Worm (Caenorhabditis elegans) whole organism, mixed stage, embryonic: ENCODE measurements around the gene abcx-1.
A peak's percentile ranks its signal among the peaks of the same experiment; 100 is the strongest.

Experiments
- M03D4.4 ChIP-seq: sonication (generic microtip); optimal IDR thresholded peaks from 2 replicates; lab custom pipeline; 2017; ENCODE audit warnings: mild to moderate bottlenecking, missing genetic modification characterization, missing compliant biosample characterization
- bed-3 ChIP-seq: fragments of 200-800 bp; sonication (Bioruptor generic); optimal IDR thresholded peaks from 3 replicates; lab custom pipeline; 2018; ENCODE audit warnings: mild to moderate bottlenecking, missing genetic modification characterization, moderate library complexity, missing compliant biosample characterization
- blmp-1 ChIP-seq: fragments of 150-350 bp; optimal IDR thresholded peaks from 2 replicates; lab custom pipeline; 2014; ENCODE audit warnings: missing biosample characterization, missing genetic modification characterization
- ceh-39 ChIP-seq: fragments of 150-350 bp; optimal IDR thresholded peaks from 2 replicates; lab custom pipeline; 2014; ENCODE audit warnings: missing biosample characterization, missing genetic modification characterization
- ceh-43 ChIP-seq: fragments of 200-800 bp; sonication (Bioruptor generic); optimal IDR thresholded peaks from 2 replicates; lab custom pipeline; 2018; ENCODE audit warnings: mild to moderate bottlenecking, missing genetic modification characterization, moderate library complexity, missing compliant biosample characterization
- ceh-83 ChIP-seq: fragments of 200-800 bp; sonication (Bioruptor generic); optimal IDR thresholded peaks from 2 replicates; lab custom pipeline; 2018; ENCODE audit warnings: mild to moderate bottlenecking, missing genetic modification characterization, missing compliant biosample characterization
- ces-1 ChIP-seq: fragments of 150-350 bp; optimal IDR thresholded peaks from 2 replicates; lab custom pipeline; 2014; ENCODE audit warnings: missing biosample characterization, missing genetic modification reagents, missing genetic modification characterization
- cnd-1 ChIP-seq: fragments of 200-800 bp; sonication (Bioruptor generic); optimal IDR thresholded peaks from 2 replicates; lab custom pipeline; 2018; ENCODE audit warnings: mild to moderate bottlenecking, missing genetic modification characterization, missing compliant biosample characterization
- drap-1 ChIP-seq: fragments of 200-800 bp; sonication (Bioruptor generic); optimal IDR thresholded peaks from 3 replicates; lab custom pipeline; 2018; ENCODE audit warnings: mild to moderate bottlenecking, missing genetic modification characterization, missing compliant biosample characterization
- elt-1 ChIP-seq: sonication (generic microtip); optimal IDR thresholded peaks from 2 replicates; lab custom pipeline; 2017; ENCODE audit warnings: missing genetic modification characterization, mild to moderate bottlenecking, missing compliant biosample characterization, antibody characterized with exemption, moderate library complexity, borderline replicate concordance; ENCODE audit not compliant: insufficient read depth
- elt-3 ChIP-seq: fragments of 150-350 bp; optimal IDR thresholded peaks from 2 replicates; lab custom pipeline; 2014; ENCODE audit warnings: missing biosample characterization, missing genetic modification characterization
- ham-2 ChIP-seq: fragments of 200-800 bp; sonication (Bioruptor generic); optimal IDR thresholded peaks from 2 replicates; lab custom pipeline; 2018; ENCODE audit warnings: mild to moderate bottlenecking, missing genetic modification characterization, missing compliant biosample characterization
- hlh-1 ChIP-seq: fragments of 150-350 bp; optimal IDR thresholded peaks from 2 replicates; lab custom pipeline; 2014; ENCODE audit warnings: missing biosample characterization, missing genetic modification reagents, missing genetic modification characterization
- lin-13 ChIP-seq: fragments of 150-350 bp; optimal IDR thresholded peaks from 2 replicates; lab custom pipeline; 2014; ENCODE audit warnings: missing biosample characterization, missing genetic modification characterization
- lin-32 ChIP-seq: fragments of 200-800 bp; sonication (Bioruptor generic); optimal IDR thresholded peaks from 2 replicates; lab custom pipeline; 2018; ENCODE audit warnings: mild to moderate bottlenecking, missing genetic modification characterization, missing compliant biosample characterization
- lsy-2 ChIP-seq: fragments of 150-350 bp; optimal IDR thresholded peaks from 2 replicates; lab custom pipeline; 2014; ENCODE audit warnings: missing biosample characterization, missing genetic modification characterization
- mep-1 ChIP-seq: fragments of 150-350 bp; optimal IDR thresholded peaks from 2 replicates; lab custom pipeline; 2017; ENCODE audit warnings: missing biosample characterization, missing genetic modification reagents, missing genetic modification characterization, inconsistent platforms
- mls-2 ChIP-seq: sonication (generic microtip); optimal IDR thresholded peaks from 2 replicates; lab custom pipeline; 2016; ENCODE audit warnings: mild to moderate bottlenecking, missing genetic modification characterization, moderate library complexity, missing compliant biosample characterization
- nhr-12 ChIP-seq: fragments of 150-350 bp; optimal IDR thresholded peaks from 2 replicates; lab custom pipeline; 2014; ENCODE audit warnings: missing biosample characterization, missing genetic modification characterization
- nhr-2 ChIP-seq: fragments of 150-350 bp; optimal IDR thresholded peaks from 2 replicates; lab custom pipeline; 2014; ENCODE audit warnings: missing biosample characterization, missing genetic modification characterization
- nhr-237 ChIP-seq: fragments of 150-350 bp; optimal IDR thresholded peaks from 2 replicates; lab custom pipeline; 2014; ENCODE audit warnings: missing biosample characterization, missing genetic modification characterization
- nhr-28 ChIP-seq: fragments of 150-350 bp; optimal IDR thresholded peaks from 2 replicates; lab custom pipeline; 2014; ENCODE audit warnings: missing biosample characterization, missing genetic modification characterization
- nhr-76 ChIP-seq: sonication (generic microtip); optimal IDR thresholded peaks from 2 replicates; lab custom pipeline; 2017; ENCODE audit warnings: missing biosample characterization, missing genetic modification characterization
- pha-4 ChIP-seq: fragments of 150-350 bp; optimal IDR thresholded peaks from 2 replicates; lab custom pipeline; 2018; ENCODE audit warnings: missing biosample characterization, missing genetic modification reagents, missing genetic modification characterization
- sem-2 ChIP-seq: fragments of 200-800 bp; sonication (Bioruptor generic); optimal IDR thresholded peaks from 2 replicates; lab custom pipeline; 2018; ENCODE audit warnings: mild to moderate bottlenecking, missing genetic modification characterization, missing compliant biosample characterization
- snpc-4 ChIP-seq: fragments of 150-350 bp; optimal IDR thresholded peaks from 2 replicates; lab custom pipeline; 2014; ENCODE audit warnings: missing biosample characterization, missing genetic modification characterization
- tbx-8 ChIP-seq: fragments of 200-800 bp; sonication (Bioruptor generic); optimal IDR thresholded peaks from 2 replicates; lab custom pipeline; 2018; ENCODE audit warnings: mild to moderate bottlenecking, missing genetic modification characterization, moderate library complexity, missing compliant biosample characterization
- unc-120 ChIP-seq: sonication (generic microtip); optimal IDR thresholded peaks from 2 replicates; lab custom pipeline; 2017; ENCODE audit warnings: missing genetic modification characterization, missing compliant biosample characterization; ENCODE audit not compliant: poor library complexity, severe bottlenecking
- unc-39 ChIP-seq: fragments of 150-350 bp; optimal IDR thresholded peaks from 2 replicates; lab custom pipeline; 2014; ENCODE audit warnings: missing biosample characterization, missing genetic modification characterization
- unc-62 ChIP-seq: fragments of 150-350 bp; optimal IDR thresholded peaks from 2 replicates; lab custom pipeline; 2014; ENCODE audit warnings: missing biosample characterization, missing genetic modification reagents, missing genetic modification characterization
- zip-8 ChIP-seq: fragments of 150-350 bp; optimal IDR thresholded peaks from 2 replicates; lab custom pipeline; 2014; ENCODE audit warnings: missing biosample characterization, missing genetic modification characterization
- ztf-11 ChIP-seq: fragments of 150-350 bp; optimal IDR thresholded peaks from 2 replicates; lab custom pipeline; 2014; ENCODE audit warnings: missing biosample characterization, missing genetic modification characterization

The abcx-1 gene

ce11 chrII:6544842-6545410 lies 13.0 kb downstream of the abcx-1 start, which contains the start of gene lron-15:
Gene lron-15 (minus strand): TSS chrII:6544892.
- TF ChIP-seq unc-120 (tag; lab: Kevin White, UChicago) (peak; percentile 46), unc-62 (peak; percentile 85), zip-8 (no peak), hlh-1 (tag; lab: Kevin White, UChicago) (peak; percentile 92)

ce11 chrII:6554677-6555076 lies 22.7 kb downstream of the abcx-1 start, which contains the start of gene wrn-1:
Gene wrn-1 (plus strand): TSS chrII:6554977.
- TF ChIP-seq ham-2 (GFP tag; lab: Kevin White, UChicago) (no peak), sem-2 (no peak), mls-2 (tag; lab: Kevin White, UChicago) (no peak), lin-13 (tag; lab: Kevin White, UChicago) (no peak), unc-39 (tag; lab: Kevin White, UChicago) (no peak), hlh-1 (tag; lab: Kevin White, UChicago) (no peak), cnd-1 (no peak), nhr-2 (tag; lab: Kevin White, UChicago) (no peak), ztf-11 (no peak), drap-1 (GFP tag; lab: Kevin White, UChicago) (no peak)

- TF ChIP-seq M03D4.4 (tag; lab: Kevin White, UChicago) (no peak), bed-3 (no peak), unc-39 (tag; lab: Kevin White, UChicago) (no peak), unc-62 (no peak), unc-120 (tag; lab: Kevin White, UChicago) (no peak), blmp-1 (no peak)
Observed at ce11 chrII:6558887-6559286, 26.9 kb downstream of the abcx-1 start.

- TF ChIP-seq zip-8 (no peak), nhr-237 (tag; lab: Kevin White, UChicago) (no peak), nhr-2 (tag; lab: Kevin White, UChicago) (no peak), unc-120 (tag; lab: Kevin White, UChicago) (no peak), nhr-28 (no peak), sem-2 (no peak), unc-39 (tag; lab: Kevin White, UChicago) (no peak), ceh-39 (tag; lab: Kevin White, UChicago) (no peak), ceh-83 (no peak), M03D4.4 (tag; lab: Kevin White, UChicago) (no peak), drap-1 (GFP tag; lab: Kevin White, UChicago) (no peak), blmp-1 (no peak), nhr-12 (tag; lab: Kevin White, UChicago) (no peak), tbx-8 (no peak), elt-3 (tag; lab: Kevin White, UChicago) (no peak), hlh-1 (tag; lab: Kevin White, UChicago) (no peak), lsy-2 (tag; lab: Kevin White, UChicago) (no peak), elt-1 (no peak)
- TF ChIP-seq, all 35 proteins: peak for 0
Observed at ce11 chrII:6560291-6560690, 28.3 kb downstream of the abcx-1 start.

- TF ChIP-seq tbx-8 (no peak), blmp-1 (no peak), lin-32 (GFP tag; lab: Kevin White, UChicago) (no peak), drap-1 (GFP tag; lab: Kevin White, UChicago) (no peak), lin-13 (tag; lab: Kevin White, UChicago) (no peak), cnd-1 (no peak), nhr-237 (tag; lab: Kevin White, UChicago) (no peak)
Observed at ce11 chrII:6561300-6561699, 29.3 kb downstream of the abcx-1 start, which contains the start of gene F18C5.10. Gene F18C5.10 (minus strand): TSS chrII:6561444.

ce11 chrII:6562203-6562867 lies 30.4 kb downstream of the abcx-1 start:
- TF ChIP-seq sem-2 (no peak), nhr-76 (tag; lab: Kevin White, UChicago) (no peak), lin-32 (GFP tag; lab: Kevin White, UChicago) (no peak), bed-3 (no peak), ceh-43 (no peak), ces-1 (GFP tag; lab: Kevin White, UChicago) (no peak), unc-39 (tag; lab: Kevin White, UChicago) (no peak), ceh-39 (tag; lab: Kevin White, UChicago) (no peak), elt-1 (no peak), lin-13 (tag; lab: Kevin White, UChicago) (no peak), mls-2 (tag; lab: Kevin White, UChicago) (no peak), pha-4 (no peak), nhr-12 (tag; lab: Kevin White, UChicago) (no peak), mep-1 (no peak), snpc-4 (tag; lab: Kevin White, UChicago) (no peak), blmp-1 (no peak)
